Worm (Caenorhabditis elegans): ENCODE data around the gene try-12.

Gene try-12

ce11 chrV:7434805-7435363, 14.3 kb upstream of the try-12 start:
- TF ChIP-seq lin-13 (tag; optimal IDR thresholded peaks at IDR 0.05): no peak

ce11 chrV:7435376-7436204, 13.6 kb upstream of the try-12 start, which contains the start of the genes ddo-2 and F25E5.8:
ddo-2 (minus strand) TSS chrV:7435705.
F25E5.8 (plus strand) TSS chrV:7435930.
- TF ChIP-seq unc-120 (tag; optimal IDR thresholded peaks at IDR 0.05; ENCODE audit: poor library complexity, severe bottlenecking) (no peak), sem-2 (GFP tag; optimal IDR thresholded peaks at IDR 0.05) (no peak), tbx-8 (GFP tag; optimal IDR thresholded peaks at IDR 0.05) (no peak), elt-3 (tag; optimal IDR thresholded peaks at IDR 0.05) (no peak), elt-1 (tag; optimal IDR thresholded peaks at IDR 0.05; ENCODE audit: borderline replicate concordance, insufficient read depth) (no peak), unc-39 (tag; optimal IDR thresholded peaks at IDR 0.05) (no peak), nhr-12 (tag; optimal IDR thresholded peaks at IDR 0.05) (no peak), blmp-1 (tag; optimal IDR thresholded peaks at IDR 0.05) (no peak), ceh-43 (GFP tag; optimal IDR thresholded peaks at IDR 0.05) (no peak), lin-13 (tag; optimal IDR thresholded peaks at IDR 0.05) (no peak), nhr-2 (tag; optimal IDR thresholded peaks at IDR 0.05) (no peak), hlh-1 (tag; optimal IDR thresholded peaks at IDR 0.05) (no peak), ceh-83 (GFP tag; optimal IDR thresholded peaks at IDR 0.05) (no peak), ztf-11 (tag; optimal IDR thresholded peaks at IDR 0.05) (no peak), snpc-4 (tag; optimal IDR thresholded peaks at IDR 0.05) (no peak), lin-32 (GFP tag; optimal IDR thresholded peaks at IDR 0.05) (no peak), mls-2 (tag; optimal IDR thresholded peaks at IDR 0.05) (no peak)

ce11 chrV:7436509-7436908, 12.6 kb upstream of the try-12 start:
- TF ChIP-seq nhr-76 (tag; optimal IDR thresholded peaks at IDR 0.05): no peak
- no peak for TF ChIP-seq bed-3 (GFP tag; optimal IDR thresholded peaks at IDR 0.05)
- no peak for TF ChIP-seq mab-5 (tag; optimal IDR thresholded peaks at IDR 0.05)
- no peak for TF ChIP-seq ztf-11 (tag; optimal IDR thresholded peaks at IDR 0.05)
- TF ChIP-seq nhr-2 (tag; optimal IDR thresholded peaks at IDR 0.05): no peak
- TF ChIP-seq lsy-2 (tag; optimal IDR thresholded peaks at IDR 0.05): no peak
- no peak for TF ChIP-seq nhr-28 (tag; optimal IDR thresholded peaks at IDR 0.05)
- TF ChIP-seq sptf-1 (tag; optimal IDR thresholded peaks at IDR 0.05): no peak
- no peak for TF ChIP-seq zip-8 (tag; optimal IDR thresholded peaks at IDR 0.05)
- TF ChIP-seq sem-2 (GFP tag; optimal IDR thresholded peaks at IDR 0.05): no peak
- no peak for TF ChIP-seq mls-2 (tag; optimal IDR thresholded peaks at IDR 0.05)
- no peak for TF ChIP-seq ceh-39 (tag; optimal IDR thresholded peaks at IDR 0.05)
- TF ChIP-seq unc-39 (tag; optimal IDR thresholded peaks at IDR 0.05): no peak

ce11 chrV:7436911-7437310, 12.2 kb upstream of the try-12 start:
- TF ChIP-seq M03D4.4 (tag; optimal IDR thresholded peaks at IDR 0.05) (no peak), bed-3 (GFP tag; optimal IDR thresholded peaks at IDR 0.05) (no peak), elt-3 (tag; optimal IDR thresholded peaks at IDR 0.05) (no peak), nhr-28 (tag; optimal IDR thresholded peaks at IDR 0.05) (no peak), pha-4 (tag; optimal IDR thresholded peaks at IDR 0.05) (no peak), mls-2 (tag; optimal IDR thresholded peaks at IDR 0.05) (no peak), lsy-2 (tag; optimal IDR thresholded peaks at IDR 0.05) (no peak)

ce11 chrV:7437538-7437937, 11.6 kb upstream of the try-12 start, which contains the start of gene F25E5.9:
F25E5.9 (minus strand) TSS chrV:7437919.
- TF ChIP-seq bed-3 (GFP tag; optimal IDR thresholded peaks at IDR 0.05): no peak
- TF ChIP-seq unc-62 (GFP tag; optimal IDR thresholded peaks at IDR 0.05): no peak

- TF ChIP-seq nhr-2 (tag; optimal IDR thresholded peaks at IDR 0.05) (no peak), unc-120 (tag; optimal IDR thresholded peaks at IDR 0.05; ENCODE audit: poor library complexity, severe bottlenecking) (no peak), zip-8 (tag; optimal IDR thresholded peaks at IDR 0.05) (no peak), mep-1 (tag; optimal IDR thresholded peaks at IDR 0.05) (no peak), tbx-8 (GFP tag; optimal IDR thresholded peaks at IDR 0.05) (no peak), sem-2 (GFP tag; optimal IDR thresholded peaks at IDR 0.05) (no peak), elt-1 (tag; optimal IDR thresholded peaks at IDR 0.05; ENCODE audit: borderline replicate concordance, insufficient read depth) (no peak), nhr-12 (tag; optimal IDR thresholded peaks at IDR 0.05) (no peak), cnd-1 (tag; optimal IDR thresholded peaks at IDR 0.05) (no peak), hlh-1 (tag; optimal IDR thresholded peaks at IDR 0.05) (no peak)
These were observed 11.2 kb upstream of the try-12 start, which contains the start of gene F25E5.16 for ce11 chrV:7437985-7438384. F25E5.16 (plus strand) TSS chrV:7438285.
